Worm (Caenorhabditis elegans): ENCODE measurements around the gene gcy-34.

Gene gcy-34

DNA sequence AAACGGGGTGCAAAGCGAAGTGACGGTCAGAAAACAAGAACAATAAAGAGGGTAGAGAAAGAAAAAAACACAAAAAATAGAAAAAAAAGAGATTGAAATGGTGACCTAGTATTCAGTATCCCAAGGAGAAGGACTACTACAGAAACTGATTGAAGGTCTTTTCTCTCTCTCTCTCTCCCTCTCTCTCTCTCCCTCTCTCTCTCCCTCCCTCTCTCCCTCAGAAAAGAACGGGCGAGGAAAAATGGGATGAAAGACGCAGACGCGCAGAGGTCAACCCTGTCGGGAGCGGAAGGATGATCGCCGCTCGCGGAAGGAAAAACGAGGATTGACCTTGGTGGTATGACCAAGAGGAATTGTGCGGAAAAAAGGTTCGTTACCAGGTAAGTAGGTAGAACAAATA, 11.2 kb downstream of the gcy-34 start:
- no peak for TF ChIP-seq egl-13 (tag; optimal IDR thresholded peaks at IDR 0.05)
- TF ChIP-seq efl-3 (GFP tag; optimal IDR thresholded peaks at IDR 0.05) = no peak
- no peak for TF ChIP-seq mdl-1 (tag; optimal IDR thresholded peaks at IDR 0.05)
- no peak for TF ChIP-seq zag-1 (tag; optimal IDR thresholded peaks at IDR 0.05)
- TF ChIP-seq unc-86 (tag; optimal IDR thresholded peaks at IDR 0.05) = no peak
- TF ChIP-seq ztf-4 (tag; optimal IDR thresholded peaks at IDR 0.05) = peak; percentile 42
- TF ChIP-seq swsn-7 (tag; optimal IDR thresholded peaks at IDR 0.05) = no peak
- TF ChIP-seq jun-1 (tag; optimal IDR thresholded peaks at IDR 0.05) = no peak
- TF ChIP-seq hpl-2 (GFP tag; optimal IDR thresholded peaks at IDR 0.05) = no peak
- TF ChIP-seq nhr-11 (tag; optimal IDR thresholded peaks at IDR 0.05) = no peak
- no peak for TF ChIP-seq xbp-1 (tag; optimal IDR thresholded peaks at IDR 0.05)
- no peak for TF ChIP-seq ztf-11 (tag; optimal IDR thresholded peaks at IDR 0.05)
- TF ChIP-seq lin-39 (tag; optimal IDR thresholded peaks at IDR 0.05) = no peak
- TF ChIP-seq ceh-82 (tag; optimal IDR thresholded peaks at IDR 0.05) = peak in 2 of 3 experiments; percentile 13 to 26
- TF ChIP-seq F16B12.6 (tag; optimal IDR thresholded peaks at IDR 0.05) = no peak
- no peak for TF ChIP-seq nhr-77 (tag; optimal IDR thresholded peaks at IDR 0.05)
- TF ChIP-seq snu-23 (GFP tag; optimal IDR thresholded peaks at IDR 0.05) = peak; percentile 31
- no peak for TF ChIP-seq fkh-4 (tag; optimal IDR thresholded peaks at IDR 0.05; ENCODE audit: borderline replicate concordance)
- no peak for TF ChIP-seq elt-2 (tag; optimal IDR thresholded peaks at IDR 0.05)
- TF ChIP-seq unc-30 (tag; optimal IDR thresholded peaks at IDR 0.05) = no peak
- no peak for TF ChIP-seq sup-37 (GFP tag; optimal IDR thresholded peaks at IDR 0.05)
- TF ChIP-seq unc-62 (GFP tag; optimal IDR thresholded peaks at IDR 0.05) = no peak
- TF ChIP-seq mab-9 (GFP tag; IDR thresholded peaks at IDR 0.05) = no peak
- peak; percentile 84 for TF ChIP-seq lin-14 (GFP tag; optimal IDR thresholded peaks at IDR 0.05)
- TF ChIP-seq nhr-47 (tag; optimal IDR thresholded peaks at IDR 0.05) = peak; percentile 18
- peak; percentile 23 for TF ChIP-seq C16A3.4 (tag; optimal IDR thresholded peaks at IDR 0.05)
- TF ChIP-seq hlh-4 (tag; optimal IDR thresholded peaks at IDR 0.05) = no peak
- TF ChIP-seq tlp-1 (tag; optimal IDR thresholded peaks at IDR 0.05) = no peak
- TF ChIP-seq tbx-2 (tag; optimal IDR thresholded peaks at IDR 0.05) = no peak
- TF ChIP-seq dpl-1 (GFP tag; optimal IDR thresholded peaks at IDR 0.05) = peak in 1 of 3 experiments; percentile 34
- peak; percentile 31 to 61 for TF ChIP-seq lsy-2 (tag; optimal IDR thresholded peaks at IDR 0.05)
- TF ChIP-seq pax-3 (tag; optimal IDR thresholded peaks at IDR 0.05) = no peak
- no peak for TF ChIP-seq fos-1 (tag; optimal IDR thresholded peaks at IDR 0.05)
- peak; percentile 17 to 24 for TF ChIP-seq lin-35 (GFP tag; optimal IDR thresholded peaks at IDR 0.05)
- TF ChIP-seq aha-1 (tag; optimal IDR thresholded peaks at IDR 0.05) = no peak
- TF ChIP-seq isw-1 (GFP tag; IDR thresholded peaks at IDR 0.05) = no peak
- no peak for TF ChIP-seq ceh-88 (GFP tag; IDR thresholded peaks at IDR 0.05)
- TF ChIP-seq zip-4 (GFP tag; optimal IDR thresholded peaks at IDR 0.05) = no peak
- TF ChIP-seq ama-1 (optimal IDR thresholded peaks at IDR 0.05) = no peak
- TF ChIP-seq vab-15 (tag; optimal IDR thresholded peaks at IDR 0.05) = no peak
- TF ChIP-seq sptf-1 (tag; optimal IDR thresholded peaks at IDR 0.05) = no peak
- TF ChIP-seq nhr-85 (tag) = peak; percentile 97
- no peak for TF ChIP-seq ces-1 (GFP tag; optimal IDR thresholded peaks at IDR 0.05)
- peak; percentile 56 for TF ChIP-seq nhr-71 (tag; optimal IDR thresholded peaks at IDR 0.05)
- peak; percentile 46 for TF ChIP-seq nhr-20 (tag; optimal IDR thresholded peaks at IDR 0.05)
- TF ChIP-seq nhr-237 (tag; optimal IDR thresholded peaks at IDR 0.05) = no peak
- peak; percentile 14 for TF ChIP-seq lin-13 (GFP tag; optimal IDR thresholded peaks at IDR 0.05)
- no peak for TF ChIP-seq C04F5.9 (tag; optimal IDR thresholded peaks at IDR 0.05)
- peak; percentile 48 for TF ChIP-seq rnt-1 (tag; optimal IDR thresholded peaks at IDR 0.05)
- TF ChIP-seq pqm-1 (tag; optimal IDR thresholded peaks at IDR 0.05) = no peak
- peak; percentile 82 for TF ChIP-seq blmp-1 (tag; optimal IDR thresholded peaks at IDR 0.05)
- no peak for TF ChIP-seq elt-3 (tag; optimal IDR thresholded peaks at IDR 0.05)
- no peak for TF ChIP-seq ceh-63 (GFP tag; optimal IDR thresholded peaks at IDR 0.05)
- TF ChIP-seq aly-2 (tag; optimal IDR thresholded peaks at IDR 0.05) = no peak
- TF ChIP-seq snpc-4 (tag; optimal IDR thresholded peaks at IDR 0.05) = no peak
